Worm (Caenorhabditis elegans) whole organism, midembryonic: Measurements from ENCODE around the gene F40F8.11.

ENCODE experiments used
- flt-1 ChIP-seq: fragments of 200-800 bp; sonication (Bioruptor generic); IDR thresholded peaks from 2 replicates; pipeline ENCODE4 v1.3.6; 2022; ENCODE audit warnings: missing genetic modification characterization, missing compliant biosample characterization
- klf-2 ChIP-seq: fragments of 200-800 bp; sonication (Bioruptor generic); conservative IDR thresholded peaks from 2 replicates; pipeline ENCODE4 v1.3.6; 2022; ENCODE audit warnings: missing genetic modification reagents, missing genetic modification characterization, missing compliant biosample characterization
- med-1 ChIP-seq: sonication (generic microtip); optimal IDR thresholded peaks from 2 replicates; lab custom pipeline; 2017; ENCODE audit warnings: missing genetic modification characterization, mild to moderate bottlenecking, missing compliant biosample characterization, antibody characterized with exemption, missing genetic modification reagents; ENCODE audit not compliant: insufficient read depth
- ref-1 ChIP-seq: fragments of 200-800 bp; sonication (Bioruptor generic); conservative IDR thresholded peaks from 2 replicates; pipeline ENCODE4 v1.3.6; 2022; ENCODE audit warnings: missing genetic modification reagents, missing genetic modification characterization, missing compliant biosample characterization
- ztf-23 ChIP-seq: fragments of 200-800 bp; sonication (Bioruptor generic); IDR thresholded peaks from 2 replicates; pipeline ENCODE4 v1.3.6; 2022; ENCODE audit warnings: missing genetic modification reagents, missing genetic modification characterization, missing compliant biosample characterization
- ztf-29 ChIP-seq: fragments of 200-800 bp; sonication (Bioruptor generic); IDR thresholded peaks from 2 replicates; pipeline ENCODE4 v1.3.6; 2022; ENCODE audit warnings: missing genetic modification reagents, missing genetic modification characterization, missing compliant biosample characterization

DNA sequence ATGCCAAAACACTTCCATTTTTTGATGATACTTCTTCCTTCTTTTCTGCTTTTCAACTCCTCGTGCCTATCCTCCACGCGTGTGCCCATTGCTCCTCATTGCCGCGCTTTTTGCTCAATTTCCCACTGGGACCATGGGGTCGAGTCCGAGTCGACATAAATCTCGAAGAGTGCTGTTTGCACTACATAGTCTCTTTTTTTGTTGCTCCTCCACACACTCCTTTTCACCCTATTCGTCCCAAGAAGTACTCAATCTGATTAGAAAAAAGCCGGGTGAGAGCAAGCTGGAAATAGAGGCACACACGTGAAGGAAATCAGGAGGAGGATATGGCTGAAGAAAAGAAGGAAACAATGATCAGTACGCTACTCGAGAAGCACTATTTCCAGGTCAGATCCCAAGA is 10.2 kb upstream of the F40F8.11 start, which contains the start of gene arrd-6:
- TF ChIP-seq ref-1 (no peak), flt-1 (no peak), med-1 (GFP tag; lab: Kevin White, UChicago) (no peak), ztf-29 (GFP tag; lab: Robert Waterston, UW) (no peak), ztf-23 (no peak), klf-2 (no peak)
